Worm (Caenorhabditis elegans) whole organism, young adult: ENCODE results near the gene cyp-35A3.

ENCODE experiments used
- B0261.1 ChIP-seq: sonication (generic microtip); optimal IDR thresholded peaks from 2 replicates; lab custom pipeline; 2016; ENCODE audit warnings: mild to moderate bottlenecking, missing genetic modification characterization, moderate library complexity, missing compliant biosample characterization
- B0336.3 ChIP-seq: fragments of 200-800 bp; sonication (Bioruptor generic); IDR thresholded peaks from 2 replicates; pipeline ENCODE4 v1.3.6; 2022; ENCODE audit warnings: missing genetic modification characterization, missing compliant biosample characterization
- C17E4.6 ChIP-seq: fragments of 200-800 bp; sonication (Bioruptor generic); IDR thresholded peaks from 2 replicates; pipeline ENCODE4 v1.3.6; 2022; ENCODE audit warnings: missing genetic modification reagents, missing genetic modification characterization, missing compliant biosample characterization
- F33H1.4 ChIP-seq: fragments of 200-800 bp; sonication (Bioruptor generic); IDR thresholded peaks from 2 replicates; pipeline ENCODE4 v1.3.6; 2022; ENCODE audit warnings: missing genetic modification reagents, missing genetic modification characterization, missing compliant biosample characterization
- F37B4.10 ChIP-seq: fragments of 200-800 bp; sonication (Bioruptor generic); IDR thresholded peaks from 2 replicates; pipeline ENCODE4 v1.3.6; 2022; ENCODE audit warnings: missing genetic modification characterization, missing compliant biosample characterization
- F57A8.1 ChIP-seq: fragments of 200-800 bp; sonication (Bioruptor generic); optimal IDR thresholded peaks from 2 replicates; lab custom pipeline; 2018; ENCODE audit warnings: mild to moderate bottlenecking, missing genetic modification characterization, moderate library complexity, missing compliant biosample characterization
- K11D2.4 ChIP-seq: fragments of 200-800 bp; sonication (Bioruptor generic); IDR thresholded peaks from 2 replicates; pipeline ENCODE4 v1.3.6; 2022; ENCODE audit warnings: missing genetic modification reagents, missing genetic modification characterization, missing compliant biosample characterization
- Y56A3A.18 ChIP-seq: fragments of 200-800 bp; sonication (Bioruptor generic); IDR thresholded peaks from 2 replicates; pipeline ENCODE4 v1.3.6; 2022; ENCODE audit warnings: missing genetic modification reagents, missing genetic modification characterization, missing compliant biosample characterization
- aptf-2 ChIP-seq: fragments of 200-800 bp; sonication (Bioruptor generic); conservative IDR thresholded peaks from 2 replicates; pipeline ENCODE4 v1.3.6; 2022; ENCODE audit warnings: missing genetic modification reagents, missing genetic modification characterization, missing compliant biosample characterization
- aptf-3 ChIP-seq: fragments of 200-800 bp; sonication (Bioruptor generic); IDR thresholded peaks from 2 replicates; pipeline ENCODE4 v1.3.6; 2022; ENCODE audit warnings: missing genetic modification characterization, missing compliant biosample characterization
- athp-1 ChIP-seq: sonication (generic microtip); optimal IDR thresholded peaks from 2 replicates; lab custom pipeline; 2017; ENCODE audit warnings: mild to moderate bottlenecking, missing genetic modification characterization, missing compliant biosample characterization
- attf-3 ChIP-seq: fragments of 200-800 bp; sonication (Bioruptor generic); conservative IDR thresholded peaks from 2 replicates; pipeline ENCODE4 v1.3.6; 2022; ENCODE audit warnings: missing genetic modification reagents, missing genetic modification characterization, missing compliant biosample characterization
- attf-6 ChIP-seq: fragments of 200-800 bp; sonication (Bioruptor generic); IDR thresholded peaks from 2 replicates; pipeline ENCODE4 v1.3.6; 2022; ENCODE audit warnings: missing genetic modification reagents, missing genetic modification characterization, missing compliant biosample characterization
- bed-2 ChIP-seq: fragments of 200-800 bp; sonication (Bioruptor generic); IDR thresholded peaks from 2 replicates; pipeline ENCODE4 v1.3.6; 2022; ENCODE audit warnings: missing genetic modification reagents, missing genetic modification characterization, missing compliant biosample characterization
- cebp-1 ChIP-seq, 2 experiments: fragments of 200-800 bp in 1 of 2; sonication (Bioruptor generic) in 1 of 2; sonication (generic microtip) in 1 of 2; IDR thresholded peaks in 1 of 2; optimal IDR thresholded peaks in 1 of 2; 2 replicates each; pipeline versions ENCODE4 v1.3.6 to Lab custom; 2017 to 2022; ENCODE audit warnings: missing compliant biosample characterization in 2 of 2, missing genetic modification characterization in 2 of 2, mild to moderate bottlenecking in 1 of 2, missing genetic modification reagents in 1 of 2, moderate library complexity in 1 of 2
- cebp-2 ChIP-seq: fragments of 200-800 bp; sonication (Bioruptor generic); IDR thresholded peaks from 2 replicates; pipeline ENCODE4 v1.3.6; 2022; ENCODE audit warnings: missing genetic modification characterization, missing compliant biosample characterization
- ceh-79 ChIP-seq: sonication (generic microtip); optimal IDR thresholded peaks from 2 replicates; lab custom pipeline; 2017; ENCODE audit warnings: mild to moderate bottlenecking, missing genetic modification characterization, missing compliant biosample characterization
- dpl-1 ChIP-seq: fragments of 150-350 bp; optimal IDR thresholded peaks from 2 replicates; lab custom pipeline; 2014; ENCODE audit warnings: missing biosample characterization, missing genetic modification reagents, missing genetic modification characterization
- efl-1 ChIP-seq: fragments of 150-350 bp; optimal IDR thresholded peaks from 2 replicates; lab custom pipeline; 2014; ENCODE audit warnings: missing biosample characterization, missing genetic modification reagents, missing genetic modification characterization
- egrh-3 ChIP-seq: fragments of 200-800 bp; sonication (Bioruptor generic); IDR thresholded peaks from 2 replicates; pipeline ENCODE4 v1.3.6; 2022; ENCODE audit warnings: missing genetic modification reagents, missing genetic modification characterization, missing compliant biosample characterization
- fkh-3 ChIP-seq: sonication (generic microtip); optimal IDR thresholded peaks from 2 replicates; lab custom pipeline; 2016; ENCODE audit warnings: mild to moderate bottlenecking, missing genetic modification characterization, missing compliant biosample characterization
- gei-17 ChIP-seq: fragments of 200-800 bp; sonication (Bioruptor generic); optimal IDR thresholded peaks from 2 replicates; lab custom pipeline; 2018; ENCODE audit warnings: mild to moderate bottlenecking, missing genetic modification characterization, missing compliant biosample characterization
- him-1 ChIP-seq: sonication (generic microtip); optimal IDR thresholded peaks from 2 replicates; lab custom pipeline; 2016; ENCODE audit warnings: missing genotype, missing genetic modification reagents, missing genetic modification characterization, missing compliant biosample characterization
- hmg-1.2 ChIP-seq: fragments of 200-800 bp; sonication (Bioruptor generic); IDR thresholded peaks from 2 replicates; pipeline ENCODE4 v1.3.6; 2022; ENCODE audit warnings: missing genetic modification reagents, missing genetic modification characterization, missing compliant biosample characterization
- hmg-20 ChIP-seq: fragments of 200-800 bp; sonication (Bioruptor generic); IDR thresholded peaks from 2 replicates; pipeline ENCODE4 v1.3.6; 2022; ENCODE audit warnings: missing genetic modification reagents, missing genetic modification characterization, missing compliant biosample characterization
- lin-35 ChIP-seq, 3 experiments: fragments of 150-350 bp in 2 of 3; sonication (generic microtip) in 1 of 3; optimal IDR thresholded peaks; 2 replicates each; lab custom pipeline; 2014 to 2018; ENCODE audit warnings: missing biosample characterization in 3 of 3, missing genetic modification characterization in 3 of 3, missing genetic modification reagents in 3 of 3
- lin-40 ChIP-seq: sonication (generic microtip); optimal IDR thresholded peaks from 2 replicates; lab custom pipeline; 2016; ENCODE audit warnings: missing genetic modification characterization, mild to moderate bottlenecking, missing compliant biosample characterization, missing genotype, missing genetic modification reagents
- madf-10 ChIP-seq: sonication (generic microtip); optimal IDR thresholded peaks from 2 replicates; lab custom pipeline; 2016; ENCODE audit warnings: mild to moderate bottlenecking, missing genetic modification characterization, missing compliant biosample characterization
- madf-6 ChIP-seq: fragments of 200-800 bp; sonication (Bioruptor generic); IDR thresholded peaks from 2 replicates; pipeline ENCODE4 v1.3.6; 2022; ENCODE audit warnings: missing genetic modification reagents, missing genetic modification characterization, missing compliant biosample characterization
- mcd-1 ChIP-seq: fragments of 200-800 bp; sonication (Bioruptor generic); IDR thresholded peaks from 2 replicates; pipeline ENCODE4 v1.3.6; 2022; ENCODE audit warnings: missing genetic modification reagents, missing genetic modification characterization, missing compliant biosample characterization
- mel-28 ChIP-seq: sonication (generic microtip); optimal IDR thresholded peaks from 2 replicates; lab custom pipeline; 2016; ENCODE audit warnings: borderline replicate concordance, mild to moderate bottlenecking, missing genetic modification characterization, missing compliant biosample characterization
- nfya-1 ChIP-seq: sonication (generic microtip); optimal IDR thresholded peaks from 2 replicates; lab custom pipeline; 2017; ENCODE audit warnings: antibody characterized with exemption, missing compliant biosample characterization, missing genetic modification characterization, borderline replicate concordance; ENCODE audit not compliant: insufficient read depth
- nfyb-1 ChIP-seq: fragments of 200-800 bp; sonication (Bioruptor generic); IDR thresholded peaks from 2 replicates; pipeline ENCODE4 v1.3.6; 2022; ENCODE audit warnings: missing genetic modification reagents, missing genetic modification characterization, missing compliant biosample characterization
- nhr-120 ChIP-seq: fragments of 200-800 bp; sonication (Bioruptor generic); IDR thresholded peaks from 2 replicates; pipeline ENCODE4 v1.3.6; 2022; ENCODE audit warnings: missing genetic modification characterization, missing compliant biosample characterization
- nhr-179 ChIP-seq: sonication (generic microtip); optimal IDR thresholded peaks from 2 replicates; lab custom pipeline; 2016; ENCODE audit warnings: mild to moderate bottlenecking, missing genetic modification characterization, missing compliant biosample characterization
- nhr-80 ChIP-seq: sonication (generic microtip); optimal IDR thresholded peaks from 2 replicates; lab custom pipeline; 2016; ENCODE audit warnings: missing genetic modification characterization, missing compliant biosample characterization
- pbrm-1 ChIP-seq: fragments of 200-800 bp; sonication (Bioruptor generic); IDR thresholded peaks from 2 replicates; pipeline ENCODE4 v1.3.6; 2022; ENCODE audit warnings: missing genetic modification reagents, missing genetic modification characterization, missing compliant biosample characterization
- repo-1 ChIP-seq: sonication (generic microtip); optimal IDR thresholded peaks from 2 replicates; lab custom pipeline; 2017; ENCODE audit warnings: mild to moderate bottlenecking, missing genetic modification characterization, missing compliant biosample characterization
- rpc-1 ChIP-seq, 2 experiments: fragments of 150-350 bp in 1 of 2; sonication (generic microtip) in 1 of 2; optimal IDR thresholded peaks; 2 replicates each; lab custom pipeline; 2014 to 2018; ENCODE audit warnings: missing biosample characterization in 1 of 2, missing genetic modification characterization in 1 of 2, missing genetic modification reagents in 1 of 2, missing genotype in 1 of 2
- snpc-3.4 ChIP-seq: sonication (generic microtip); optimal IDR thresholded peaks from 2 replicates; lab custom pipeline; 2017; ENCODE audit warnings: missing genetic modification characterization, mild to moderate bottlenecking, missing compliant biosample characterization, antibody characterized with exemption, moderate library complexity, missing genotype, missing genetic modification reagents
- somi-1 ChIP-seq: fragments of 200-800 bp; sonication (Bioruptor generic); optimal IDR thresholded peaks from 2 replicates; lab custom pipeline; 2018; ENCODE audit warnings: mild to moderate bottlenecking, missing genetic modification characterization, missing compliant biosample characterization
- xnd-1 ChIP-seq: sonication (generic microtip); optimal IDR thresholded peaks from 2 replicates; lab custom pipeline; 2016; ENCODE audit warnings: missing genotype, missing genetic modification reagents, missing genetic modification characterization, missing compliant biosample characterization
- zfh-2 ChIP-seq: fragments of 200-800 bp; sonication (Bioruptor generic); conservative IDR thresholded peaks from 2 replicates; pipeline ENCODE4 v1.3.6; 2022; ENCODE audit warnings: missing genetic modification reagents, missing genetic modification characterization, missing compliant biosample characterization
- ztf-28 ChIP-seq: fragments of 200-800 bp; sonication (Bioruptor generic); IDR thresholded peaks from 2 replicates; pipeline ENCODE4 v1.3.6; 2022; ENCODE audit warnings: missing genetic modification reagents, missing genetic modification characterization, missing compliant biosample characterization
- ztf-6 ChIP-seq: fragments of 200-800 bp; sonication (Bioruptor generic); IDR thresholded peaks from 2 replicates; pipeline ENCODE4 v1.3.6; 2022; ENCODE audit warnings: missing genetic modification reagents, missing genetic modification characterization, missing compliant biosample characterization

Gene cyp-35A3

ce11 chrV:4029627-4030026 is 7.2 kb downstream of the cyp-35A3 start:
- TF ChIP-seq ztf-6 (GFP tag; lab: Robert Waterston, UW) (no peak), F37B4.10 (no peak), efl-1 (GFP tag; lab: Kevin White, UChicago) (no peak), mel-28 (tag; lab: Kevin White, UChicago) (no peak), attf-6 (GFP tag; lab: Robert Waterston, UW) (no peak), fkh-3 (tag; lab: Kevin White, UChicago) (no peak), ztf-28 (no peak), aptf-2 (GFP tag; lab: Robert Waterston, UW) (peak; percentile 95), madf-10 (no peak), egrh-3 (GFP tag; lab: Robert Waterston, UW) (0 out of 2 replicates have a peak, but pooled peaks have one; percentile 18), C17E4.6 (GFP tag; lab: Robert Waterston, UW) (no peak), F57A8.1 (GFP tag; lab: Kevin White, UChicago) (no peak), aptf-3 (peak; percentile 50; the same call in 1 of the 2 replicates), snpc-3.4 (tag; lab: Kevin White, UChicago) (no peak), hmg-20 (GFP tag; lab: Robert Waterston, UW) (no peak), somi-1 (GFP tag; lab: Kevin White, UChicago) (no peak), K11D2.4 (no peak), attf-3 (GFP tag; lab: Robert Waterston, UW) (no peak), cebp-2 (GFP tag; lab: Robert Waterston, UW) (no peak), lin-40 (tag; lab: Kevin White, UChicago) (no peak), Y56A3A.18 (GFP tag; lab: Robert Waterston, UW) (0 out of 2 replicates have a peak, but pooled peaks have one; percentile 11), zfh-2 (GFP tag; lab: Robert Waterston, UW) (no peak), lin-35 (GFP tag; optimal IDR thresholded peaks at IDR 0.05; lab: Kevin White, UChicago) (no peak), B0336.3 (0 out of 2 replicates have a peak, but pooled peaks have one; percentile 16), dpl-1 (GFP tag; lab: Kevin White, UChicago) (no peak), F33H1.4 (GFP tag; lab: Robert Waterston, UW) (no peak), repo-1 (tag; lab: Kevin White, UChicago) (no peak), bed-2 (GFP tag; lab: Robert Waterston, UW) (no peak), cebp-1 (GFP tag; IDR thresholded peaks at IDR 0.05; lab: Robert Waterston, UW) (no peak), cebp-1 (tag; optimal IDR thresholded peaks at IDR 0.05; lab: Kevin White, UChicago) (peak; percentile 16), nhr-80 (tag; lab: Kevin White, UChicago) (peak; percentile 20), mcd-1 (no peak), nhr-179 (tag; lab: Kevin White, UChicago) (no peak), him-1 (tag; lab: Kevin White, UChicago) (no peak), nfya-1 (no peak), hmg-1.2 (GFP tag; lab: Robert Waterston, UW) (peak; percentile 74; the same call in 1 of the 2 replicates), ceh-79 (no peak), B0261.1 (tag; lab: Kevin White, UChicago) (no peak), pbrm-1 (GFP tag; lab: Robert Waterston, UW) (no peak), athp-1 (tag; lab: Kevin White, UChicago) (no peak), xnd-1 (no peak), nhr-120 (GFP tag; lab: Robert Waterston, UW) (no peak), nfyb-1 (no peak), madf-6 (0 out of 2 replicates have a peak, but pooled peaks have one; percentile 14), gei-17 (GFP tag; lab: Kevin White, UChicago) (no peak), rpc-1 (optimal IDR thresholded peaks at IDR 0.05; lab: Kevin White, UChicago) (no peak), rpc-1 (tag; optimal IDR thresholded peaks at IDR 0.05; lab: Kevin White, UChicago) (no peak)
